Worm (Caenorhabditis elegans) whole organism, midembryonic: ENCODE results near the gene mek-1.

Experiments
- flt-1 ChIP-seq: fragments of 200-800 bp; sonication (Bioruptor generic); IDR thresholded peaks from 2 replicates; pipeline ENCODE4 v1.3.6; 2022; ENCODE audit warnings: missing genetic modification characterization, missing compliant biosample characterization
- med-1 ChIP-seq: sonication (generic microtip); optimal IDR thresholded peaks from 2 replicates; lab custom pipeline; 2017; ENCODE audit warnings: missing genetic modification characterization, mild to moderate bottlenecking, missing compliant biosample characterization, antibody characterized with exemption, missing genetic modification reagents; ENCODE audit not compliant: insufficient read depth
- ref-1 ChIP-seq: fragments of 200-800 bp; sonication (Bioruptor generic); conservative IDR thresholded peaks from 2 replicates; pipeline ENCODE4 v1.3.6; 2022; ENCODE audit warnings: missing genetic modification reagents, missing genetic modification characterization, missing compliant biosample characterization
- tab-1 ChIP-seq: fragments of 200-800 bp; sonication (Bioruptor generic); IDR thresholded peaks from 2 replicates; pipeline ENCODE4 v1.3.6; 2022; ENCODE audit warnings: missing genetic modification characterization, missing compliant biosample characterization
- ztf-23 ChIP-seq: fragments of 200-800 bp; sonication (Bioruptor generic); IDR thresholded peaks from 2 replicates; pipeline ENCODE4 v1.3.6; 2022; ENCODE audit warnings: missing genetic modification reagents, missing genetic modification characterization, missing compliant biosample characterization
- ztf-29 ChIP-seq: fragments of 200-800 bp; sonication (Bioruptor generic); IDR thresholded peaks from 2 replicates; pipeline ENCODE4 v1.3.6; 2022; ENCODE audit warnings: missing genetic modification reagents, missing genetic modification characterization, missing compliant biosample characterization

- TF ChIP-seq ztf-29 (GFP tag; lab: Robert Waterston, UW) = no peak
- TF ChIP-seq tab-1 (GFP tag; lab: Robert Waterston, UW) = no peak
- TF ChIP-seq med-1 (GFP tag; lab: Kevin White, UChicago) = no peak
- no peak for TF ChIP-seq flt-1
- no peak for TF ChIP-seq ref-1 (GFP tag; lab: Robert Waterston, UW)
- TF ChIP-seq ztf-23 (GFP tag; lab: Robert Waterston, UW) = no peak
These were observed 6.7 kb downstream of the mek-1 start, which contains the start of gene gly-12 for ce11 chrX:7485748-7486147.
